Fruit fly (Drosophila melanogaster): ENCODE measurements around the gene IntS11.

Gene IntS11

DNA sequence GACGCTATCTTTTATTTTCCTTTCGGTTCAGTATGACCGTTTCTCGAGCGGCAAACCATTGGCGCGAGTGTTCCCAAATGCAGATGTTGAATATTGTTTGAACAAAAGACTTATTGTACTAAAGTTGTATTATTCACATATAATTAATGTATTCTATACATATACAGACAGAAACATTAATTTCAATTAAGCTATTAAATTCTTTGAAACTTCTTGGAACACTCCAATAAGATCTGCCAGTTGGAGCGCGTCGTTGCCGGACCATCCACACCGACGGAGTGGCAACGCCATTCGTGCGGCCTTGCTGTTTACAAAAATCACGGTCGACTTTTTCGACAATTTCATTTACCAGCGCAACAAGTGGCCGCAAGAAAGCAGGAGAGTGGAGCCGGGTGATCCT, at the start of gene IntS11, which contains the start of gene Wdr24 (continued):
- peak; percentile 28 for TF ChIP-seq salm (tag; optimal IDR thresholded peaks at IDR 0.05)
- TF ChIP-seq gsb-n (tag; optimal IDR thresholded peaks at IDR 0.05), result no peak
- TF ChIP-seq mam (GFP tag; optimal IDR thresholded peaks at IDR 0.05), result peak; percentile 90
- TF ChIP-seq Nf-YA (GFP tag; IDR thresholded peaks at IDR 0.05), result peak; percentile 73
- peak; percentile 30; the same call in 1 of the 2 replicates for TF ChIP-seq unc-4 (GFP tag; IDR thresholded peaks at IDR 0.05; ENCODE audit: partially characterized antibody)
- peak; percentile 90 for TF ChIP-seq ken (GFP tag; IDR thresholded peaks at IDR 0.05)
- peak; percentile 79 for TF ChIP-seq bab2 (GFP tag; optimal IDR thresholded peaks at IDR 0.05)
- peak; percentile 31; the same call in 1 of the 3 replicates for TF ChIP-seq CG34224 (GFP tag; IDR thresholded peaks at IDR 0.05; ENCODE audit: partially characterized antibody)
- TF ChIP-seq CG14710 (tag; optimal IDR thresholded peaks at IDR 0.05), result peak; percentile 81
- TF ChIP-seq gro (GFP tag; optimal IDR thresholded peaks at IDR 0.05), result peak; percentile 57
- no peak for TF ChIP-seq CG10321 (GFP tag; IDR thresholded peaks at IDR 0.05)
- no peak for TF ChIP-seq CG6854 (GFP tag; optimal IDR thresholded peaks at IDR 0.05)
- peak; percentile 28 to 71 for TF ChIP-seq chif (GFP tag; optimal IDR thresholded peaks at IDR 0.05)
- TF ChIP-seq Antp (GFP tag; optimal IDR thresholded peaks at IDR 0.05), result peak; percentile 58
- no peak for TF ChIP-seq CG12219 (GFP tag; optimal IDR thresholded peaks at IDR 0.05)
- TF ChIP-seq disco-r (GFP tag; optimal IDR thresholded peaks at IDR 0.05), result peak; percentile 7
- no peak for TF ChIP-seq HLH4C (GFP tag; IDR thresholded peaks at IDR 0.05; ENCODE audit: partially characterized antibody)
- TF ChIP-seq otp (GFP tag; IDR thresholded peaks at IDR 0.05), result peak; percentile 65; the same call in 1 of the 3 replicates
- no peak for TF ChIP-seq CG7271 (tag; optimal IDR thresholded peaks at IDR 0.05)
- peak; percentile 92 for TF ChIP-seq jigr1 (GFP tag; IDR thresholded peaks at IDR 0.05)
- TF ChIP-seq ewg (GFP tag; optimal IDR thresholded peaks at IDR 0.05), result peak; percentile 60
- peak; percentile 85; the same call in 1 of the 2 replicates for TF ChIP-seq CG8765 (GFP tag; IDR thresholded peaks at IDR 0.05)
- TF ChIP-seq slbo (GFP tag; IDR thresholded peaks at IDR 0.05), result peak; percentile 98
- no peak for TF ChIP-seq CG6791 (GFP tag; IDR thresholded peaks at IDR 0.05; ENCODE audit: partially characterized antibody)
- TF ChIP-seq so (GFP tag; IDR thresholded peaks at IDR 0.05), result 0 out of 3 replicates have a peak, but pooled peaks have one; percentile 62
- TF ChIP-seq CG3281 (GFP tag; optimal IDR thresholded peaks at IDR 0.05), result peak; percentile 71
- TF ChIP-seq CG13624 (GFP tag; optimal IDR thresholded peaks at IDR 0.05), result peak; percentile 86
- peak; percentile 83 for TF ChIP-seq lbe (GFP tag; optimal IDR thresholded peaks at IDR 0.05)
- TF ChIP-seq CTCF (GFP tag; optimal IDR thresholded peaks at IDR 0.05), result peak; percentile 41
- peak; percentile 94 for TF ChIP-seq HmgZ (tag; optimal IDR thresholded peaks at IDR 0.05)
- TF ChIP-seq BEAF-32 (GFP tag; optimal IDR thresholded peaks at IDR 0.05), result peak; percentile 54
- TF ChIP-seq CG14014 (GFP tag; IDR thresholded peaks at IDR 0.05), result peak; percentile 94
- no peak for TF ChIP-seq tna (GFP tag; IDR thresholded peaks at IDR 0.05; ENCODE audit: partially characterized antibody)
- peak; percentile 4 for TF ChIP-seq gcm2 (GFP tag; optimal IDR thresholded peaks at IDR 0.05)
- TF ChIP-seq Pdp1 (GFP tag; optimal IDR thresholded peaks at IDR 0.05), result peak; percentile 66 to 88
- peak; percentile 52; the same call in 2 of the 3 replicates for TF ChIP-seq vnd (GFP tag; IDR thresholded peaks at IDR 0.05; ENCODE audit: partially characterized antibody)
- TF ChIP-seq CG9215 (GFP tag; IDR thresholded peaks at IDR 0.05), result peak; percentile 93
- TF ChIP-seq CG8089 (GFP tag; optimal IDR thresholded peaks at IDR 0.05), result no peak
- TF ChIP-seq CG10959 (GFP tag; IDR thresholded peaks at IDR 0.05), result 0 out of 2 replicates have a peak, but pooled peaks have one; percentile 30
- peak; percentile 94 for TF ChIP-seq CG14667 (GFP tag; IDR thresholded peaks at IDR 0.05)
- TF ChIP-seq CG6689 (GFP tag; IDR thresholded peaks at IDR 0.05), result peak; percentile 88
- peak; percentile 89 for TF ChIP-seq CG12155 (GFP tag; optimal IDR thresholded peaks at IDR 0.05)
- TF ChIP-seq mirr (GFP tag; optimal IDR thresholded peaks at IDR 0.05), result peak; percentile 73
- TF ChIP-seq Oli (tag; optimal IDR thresholded peaks at IDR 0.05), result peak; percentile 70
- TF ChIP-seq Stat92E (GFP tag; optimal IDR thresholded peaks at IDR 0.05), result peak in 1 of 3 experiments; percentile 33
- TF ChIP-seq bcd (GFP tag; optimal IDR thresholded peaks at IDR 0.05), result peak; percentile 87
- no peak for TF ChIP-seq pb (GFP tag; optimal IDR thresholded peaks at IDR 0.05)
- TF ChIP-seq BtbVII (GFP tag; optimal IDR thresholded peaks at IDR 0.05), result peak; percentile 27
- TF ChIP-seq ssp (GFP tag; IDR thresholded peaks at IDR 0.05), result peak; percentile 84
- peak; percentile 71 for TF ChIP-seq twi (tag; optimal IDR thresholded peaks at IDR 0.05)

All from whole organism, embryonic.